Worm (Caenorhabditis elegans) whole organism, L3 larva: ENCODE measurements around the gene K10D11.6.

Experiments used
- R02D3.7 ChIP-seq: fragments of 150-350 bp; optimal IDR thresholded peaks from 2 replicates; lab custom pipeline; 2014; ENCODE audit warnings: missing biosample characterization, missing genetic modification characterization
- ZK546.5 ChIP-seq: sonication (generic microtip); optimal IDR thresholded peaks from 2 replicates; lab custom pipeline; 2017; ENCODE audit warnings: missing biosample characterization, missing genetic modification characterization
- aly-2 ChIP-seq: fragments of 150-350 bp; optimal IDR thresholded peaks from 2 replicates; lab custom pipeline; 2014; ENCODE audit warnings: missing biosample characterization, missing genetic modification characterization
- ama-1 ChIP-seq: fragments of 150-350 bp; optimal IDR thresholded peaks from 2 replicates; lab custom pipeline; 2018
- ceh-82 ChIP-seq: fragments of 150-350 bp; optimal IDR thresholded peaks from 2 replicates; lab custom pipeline; 2014; ENCODE audit warnings: missing biosample characterization, missing genetic modification characterization
- ceh-9 ChIP-seq: sonication (generic microtip); optimal IDR thresholded peaks from 2 replicates; lab custom pipeline; 2018; ENCODE audit warnings: missing biosample characterization, missing genetic modification characterization
- egl-27 ChIP-seq: sonication (generic microtip); optimal IDR thresholded peaks from 4 replicates; lab custom pipeline; 2017; ENCODE audit warnings: missing biosample characterization, missing genetic modification reagents, missing genetic modification characterization
- elt-2 ChIP-seq: sonication (generic microtip); optimal IDR thresholded peaks from 2 replicates; lab custom pipeline; 2016; ENCODE audit warnings: missing genetic modification reagents, mild to moderate bottlenecking, missing genetic modification characterization, missing compliant biosample characterization
- fkh-2 ChIP-seq: fragments of 150-350 bp; optimal IDR thresholded peaks from 2 replicates; lab custom pipeline; 2014; ENCODE audit warnings: missing biosample characterization, missing genetic modification reagents, missing genetic modification characterization
- fos-1 ChIP-seq: fragments of 150-350 bp; optimal IDR thresholded peaks from 2 replicates; lab custom pipeline; 2014; ENCODE audit warnings: missing biosample characterization, missing genetic modification characterization
- hmg-11 ChIP-seq: sonication (generic microtip); optimal IDR thresholded peaks from 2 replicates; lab custom pipeline; 2016; ENCODE audit warnings: missing genetic modification characterization, missing compliant biosample characterization
- jun-1 ChIP-seq: fragments of 150-350 bp; optimal IDR thresholded peaks from 2 replicates; lab custom pipeline; 2014; ENCODE audit warnings: missing biosample characterization, missing genetic modification reagents, missing genetic modification characterization
- lin-15B ChIP-seq: fragments of 150-350 bp; optimal IDR thresholded peaks from 2 replicates; lab custom pipeline; 2014; ENCODE audit warnings: missing biosample characterization, missing genetic modification characterization
- lin-39 ChIP-seq: fragments of 150-350 bp; optimal IDR thresholded peaks from 2 replicates; lab custom pipeline; 2018; ENCODE audit warnings: missing biosample characterization, missing genetic modification reagents, missing genetic modification characterization
- lsy-12 ChIP-seq: sonication (generic microtip); optimal IDR thresholded peaks from 2 replicates; lab custom pipeline; 2016; ENCODE audit warnings: mild to moderate bottlenecking, missing genetic modification characterization, missing compliant biosample characterization
- mdl-1 ChIP-seq: fragments of 150-350 bp; optimal IDR thresholded peaks from 2 replicates; lab custom pipeline; 2014; ENCODE audit warnings: missing biosample characterization, missing genetic modification characterization
- nhr-23 ChIP-seq: fragments of 150-350 bp; optimal IDR thresholded peaks from 2 replicates; lab custom pipeline; 2014; ENCODE audit warnings: missing biosample characterization, missing genetic modification reagents, missing genetic modification characterization
- nhr-237 ChIP-seq: fragments of 150-350 bp; optimal IDR thresholded peaks from 2 replicates; lab custom pipeline; 2014; ENCODE audit warnings: missing biosample characterization, missing genetic modification characterization
- nhr-28 ChIP-seq: fragments of 150-350 bp; optimal IDR thresholded peaks from 2 replicates; lab custom pipeline; 2014; ENCODE audit warnings: missing biosample characterization, missing genetic modification characterization
- nhr-76 ChIP-seq: fragments of 150-350 bp; sonication (generic microtip); optimal IDR thresholded peaks from 5 replicates; lab custom pipeline; 2014; ENCODE audit warnings: missing biosample characterization, missing genetic modification characterization
- nhr-77 ChIP-seq: fragments of 150-350 bp; optimal IDR thresholded peaks from 2 replicates; lab custom pipeline; 2014; ENCODE audit warnings: missing biosample characterization, missing genetic modification characterization
- pha-4 ChIP-seq: fragments of 150-350 bp; optimal IDR thresholded peaks from 2 replicates; lab custom pipeline; 2014; ENCODE audit warnings: missing biosample characterization, missing genetic modification reagents, missing genetic modification characterization
- pqm-1 ChIP-seq: fragments of 150-350 bp; optimal IDR thresholded peaks from 2 replicates; lab custom pipeline; 2017; ENCODE audit warnings: missing biosample characterization, missing genetic modification characterization, inconsistent platforms
- skn-1 ChIP-seq: fragments of 150-350 bp; optimal IDR thresholded peaks from 2 replicates; lab custom pipeline; 2014; ENCODE audit warnings: missing biosample characterization, missing genetic modification characterization
- snpc-4 ChIP-seq: fragments of 150-350 bp; optimal IDR thresholded peaks from 2 replicates; lab custom pipeline; 2014; ENCODE audit warnings: missing biosample characterization, missing genetic modification characterization
- tbx-2 ChIP-seq: sonication (generic microtip); optimal IDR thresholded peaks from 2 replicates; lab custom pipeline; 2016; ENCODE audit warnings: mild to moderate bottlenecking, missing genetic modification characterization, missing compliant biosample characterization
- unc-62 ChIP-seq: fragments of 150-350 bp; sonication (generic microtip); optimal IDR thresholded peaks from 4 replicates; lab custom pipeline; 2014; ENCODE audit warnings: missing biosample characterization, missing genetic modification reagents, missing genetic modification characterization
- zag-1 ChIP-seq: fragments of 150-350 bp; optimal IDR thresholded peaks from 2 replicates; lab custom pipeline; 2014; ENCODE audit warnings: missing biosample characterization, missing genetic modification characterization
- ztf-11 ChIP-seq: fragments of 150-350 bp; optimal IDR thresholded peaks from 2 replicates; lab custom pipeline; 2014; ENCODE audit warnings: missing biosample characterization, missing genetic modification characterization

K10D11.6 gene

ce11 chrIV:12985961-12986360 is 3.3 kb downstream of the K10D11.6 start, which contains the start of gene K10D11.3:
Gene K10D11.3 (minus strand): TSS chrIV:12986134.
- TF ChIP-seq pqm-1 (tag; lab: Kevin White, UChicago) (peak; percentile 37), nhr-237 (tag; lab: Kevin White, UChicago) (no peak), ceh-82 (tag; lab: Kevin White, UChicago) (no peak), skn-1 (no peak), jun-1 (tag; lab: Kevin White, UChicago) (no peak), elt-2 (tag; lab: Kevin White, UChicago) (peak; percentile 53)

ce11 chrIV:12978307-12979036 is 10.8 kb downstream of the K10D11.6 start, which contains the start of gene K10D11.2:
Gene K10D11.2 (plus strand): TSS chrIV:12978986.
- peak; percentile 51 for TF ChIP-seq pqm-1 (tag; lab: Kevin White, UChicago)
- TF ChIP-seq aly-2 (tag; lab: Kevin White, UChicago), result no peak
- peak; percentile 82 for TF ChIP-seq elt-2 (tag; lab: Kevin White, UChicago)

DNA sequence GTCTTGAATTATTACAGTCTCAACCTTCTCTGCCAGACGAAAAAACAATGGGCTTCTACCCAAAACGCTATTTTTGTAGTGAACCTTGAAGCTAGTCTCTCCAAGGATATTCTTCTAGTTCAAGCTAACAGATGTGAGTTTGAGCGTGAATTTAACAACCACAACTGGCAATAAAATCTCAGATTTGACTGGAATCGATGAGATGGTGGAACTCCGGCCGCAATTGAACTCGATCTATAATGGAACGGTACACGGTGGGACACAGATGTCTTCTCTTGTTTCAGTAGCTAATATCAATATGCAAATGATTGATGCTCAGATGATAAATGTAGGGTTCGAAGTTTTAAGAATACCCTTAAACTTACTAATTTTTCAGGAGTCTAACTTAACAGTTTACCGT is 11.6 kb downstream of the K10D11.6 start:
- TF ChIP-seq egl-27 (tag; lab: Kevin White, UChicago), result no peak
- TF ChIP-seq ceh-9 (tag; lab: Kevin White, UChicago), result no peak
- no peak for TF ChIP-seq fkh-2 (tag; lab: Kevin White, UChicago)
- no peak for TF ChIP-seq ztf-11 (tag; lab: Kevin White, UChicago)
- no peak for TF ChIP-seq pha-4 (tag; lab: Kevin White, UChicago)
- no peak for TF ChIP-seq nhr-23
- no peak for TF ChIP-seq tbx-2 (tag; lab: Kevin White, UChicago)
- no peak for TF ChIP-seq ZK546.5 (tag; lab: Kevin White, UChicago)
- TF ChIP-seq hmg-11, result no peak
- TF ChIP-seq nhr-76 (tag; lab: Kevin White, UChicago), result no peak
- no peak for TF ChIP-seq mdl-1 (tag; lab: Kevin White, UChicago)
- no peak for TF ChIP-seq unc-62 (GFP tag; lab: Kevin White, UChicago)
- no peak for TF ChIP-seq lin-15B
- TF ChIP-seq zag-1 (tag; lab: Kevin White, UChicago), result no peak

DNA sequence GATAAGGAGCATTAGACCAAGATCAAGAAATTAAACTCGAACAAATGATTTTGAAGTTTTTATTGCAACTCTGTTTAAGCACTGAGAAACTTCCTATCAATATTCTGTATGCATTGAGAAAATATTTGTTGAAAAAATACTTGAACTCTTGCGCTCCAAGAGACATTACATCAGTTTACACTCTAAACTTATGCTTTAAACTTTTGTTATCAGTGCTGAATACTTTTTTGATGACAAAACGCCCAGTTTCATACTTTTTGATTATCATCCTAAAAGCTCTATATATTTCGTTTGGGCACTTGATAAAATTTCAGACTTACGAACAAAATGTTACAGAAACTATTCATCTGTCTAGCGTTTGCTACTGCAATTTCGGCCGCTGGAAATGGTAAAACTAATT is 13.3 kb downstream of the K10D11.6 start, which contains the start of gene dod-17:
Gene dod-17 (plus strand): TSS at position 323 of the 400 bp plus-strand sequence.
- TF ChIP-seq nhr-76 (tag; lab: Kevin White, UChicago) (no peak), elt-2 (tag; lab: Kevin White, UChicago) (peak; percentile 51)

DNA sequence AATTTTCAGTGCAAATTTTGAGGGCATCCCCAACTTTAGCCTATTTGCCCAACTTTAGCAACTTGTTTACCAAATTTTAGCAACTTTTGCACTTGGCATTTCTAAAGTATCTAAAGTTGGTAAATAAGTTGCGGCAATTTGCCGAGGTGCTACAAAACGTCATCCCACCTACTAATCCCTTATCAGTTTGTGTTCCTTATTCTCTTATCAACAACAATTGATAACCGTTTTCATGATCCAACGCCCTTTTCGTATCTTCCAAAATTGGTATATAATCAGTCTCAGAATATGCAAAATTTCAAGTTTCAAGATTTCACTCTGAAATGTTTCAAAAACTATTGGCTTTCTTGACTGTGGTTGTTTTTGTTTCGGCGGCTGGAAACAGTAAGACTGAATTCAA is 15.9 kb downstream of the K10D11.6 start, which contains the start of gene F55G11.4:
Gene F55G11.4 (plus strand): TSS at position 289 of the 400 bp plus-strand sequence.
- TF ChIP-seq elt-2 (tag; lab: Kevin White, UChicago) (peak; percentile 67), pqm-1 (tag; lab: Kevin White, UChicago) (peak; percentile 35), fos-1 (tag; lab: Kevin White, UChicago) (no peak)

- TF ChIP-seq lsy-12 (tag; lab: Kevin White, UChicago) (no peak), snpc-4 (tag; lab: Kevin White, UChicago) (no peak), ama-1 (lab: Kevin White, UChicago) (no peak), fkh-2 (tag; lab: Kevin White, UChicago) (no peak), lin-39 (tag; lab: Kevin White, UChicago) (no peak), R02D3.7 (tag; lab: Kevin White, UChicago) (no peak), pqm-1 (tag; lab: Kevin White, UChicago) (no peak), unc-62 (GFP tag; lab: Kevin White, UChicago) (no peak), elt-2 (tag; lab: Kevin White, UChicago) (no peak), nhr-77 (tag; lab: Kevin White, UChicago) (no peak), nhr-28 (tag; lab: Kevin White, UChicago) (no peak), tbx-2 (tag; lab: Kevin White, UChicago) (no peak)
- TF ChIP-seq, all 47 proteins: peak for 0
These were observed 16.5 kb downstream of the K10D11.6 start for ce11 chrIV:12972780-12973179.
